Fruit fly (Drosophila melanogaster): Measurements from ENCODE around the gene Bin1.

The Bin1 gene

DNA sequence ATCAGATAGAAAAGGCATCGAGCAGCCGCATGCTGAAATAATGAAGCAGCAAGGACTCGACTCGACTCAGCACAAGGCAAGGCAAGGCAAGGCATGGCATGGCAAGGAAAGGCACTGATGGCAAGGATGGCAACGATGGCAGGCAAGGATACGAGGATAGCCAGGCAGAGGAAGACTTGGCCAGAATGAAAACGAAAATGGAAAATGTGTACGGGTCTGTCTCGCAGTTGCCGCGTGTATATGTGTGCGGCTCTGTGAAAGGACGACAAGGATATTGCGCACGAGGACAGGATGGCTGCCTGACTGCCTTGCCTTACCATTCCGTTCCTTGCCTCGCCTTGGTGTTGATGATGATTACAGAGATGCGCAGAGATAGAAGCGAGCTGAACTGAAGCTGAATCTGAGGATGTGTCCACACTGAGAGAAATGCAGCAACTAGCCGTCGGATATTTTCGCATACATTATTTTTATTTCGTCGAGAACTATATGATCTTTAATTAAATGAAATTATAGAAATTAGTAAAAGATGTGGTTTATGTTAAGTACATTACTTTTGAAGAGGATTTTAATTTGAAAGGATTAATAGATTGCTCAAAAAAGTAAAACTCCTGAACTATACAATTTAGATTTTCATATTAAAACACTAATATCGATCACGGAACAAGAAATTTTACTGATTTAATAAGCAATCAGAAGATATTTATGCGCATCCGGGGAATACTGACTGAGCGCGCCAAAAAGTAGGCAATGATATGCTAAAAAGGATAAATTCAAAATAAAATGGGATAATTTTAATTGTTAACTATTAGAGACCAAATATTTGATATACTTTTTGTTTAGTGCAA lies 25.3 kb upstream of the Bin1 start:
- TF ChIP-seq D1 (tag; optimal IDR thresholded peaks at IDR 0.05) = no peak
- TF ChIP-seq CG10348 (GFP tag; IDR thresholded peaks at IDR 0.05) = no peak
- TF ChIP-seq CG8301 (tag; optimal IDR thresholded peaks at IDR 0.05) = no peak
- no peak for TF ChIP-seq CG12605 (GFP tag; IDR thresholded peaks at IDR 0.05)
- TF ChIP-seq CG17806 (tag; optimal IDR thresholded peaks at IDR 0.05) = peak; percentile 17
- TF ChIP-seq CG14655 (GFP tag; optimal IDR thresholded peaks at IDR 0.05) = peak; percentile 47
- TF ChIP-seq rn (GFP tag; IDR thresholded peaks at IDR 0.05) = no peak
- TF ChIP-seq CG15710 (tag; optimal IDR thresholded peaks at IDR 0.05) = peak; percentile 39
- no peak for TF ChIP-seq CG34367 (tag; optimal IDR thresholded peaks at IDR 0.05)
- no peak for TF ChIP-seq CG4496 (GFP tag; IDR thresholded peaks at IDR 0.05)
- TF ChIP-seq gl (tag; optimal IDR thresholded peaks at IDR 0.05) = no peak
- TF ChIP-seq Snoo (tag; optimal IDR thresholded peaks at IDR 0.05) = peak; percentile 1
- no peak for TF ChIP-seq Ets98B (GFP tag; IDR thresholded peaks at IDR 0.05)
- peak; percentile 18 for TF ChIP-seq Pif1A (GFP tag; optimal IDR thresholded peaks at IDR 0.05)
- TF ChIP-seq CG32121 (GFP tag; IDR thresholded peaks at IDR 0.05) = no peak
- TF ChIP-seq CG8159 (tag; optimal IDR thresholded peaks at IDR 0.05) = peak; percentile 59
- no peak for TF ChIP-seq fd96Ca (GFP tag; IDR thresholded peaks at IDR 0.05)
- no peak for TF ChIP-seq EcR (GFP tag; optimal IDR thresholded peaks at IDR 0.05)
- peak; percentile 34 for TF ChIP-seq CG9948 (tag; optimal IDR thresholded peaks at IDR 0.05)
- no peak for TF ChIP-seq CG13204 (GFP tag; optimal IDR thresholded peaks at IDR 0.05)
- no peak for TF ChIP-seq Pif1B (GFP tag; optimal IDR thresholded peaks at IDR 0.05)

DNA sequence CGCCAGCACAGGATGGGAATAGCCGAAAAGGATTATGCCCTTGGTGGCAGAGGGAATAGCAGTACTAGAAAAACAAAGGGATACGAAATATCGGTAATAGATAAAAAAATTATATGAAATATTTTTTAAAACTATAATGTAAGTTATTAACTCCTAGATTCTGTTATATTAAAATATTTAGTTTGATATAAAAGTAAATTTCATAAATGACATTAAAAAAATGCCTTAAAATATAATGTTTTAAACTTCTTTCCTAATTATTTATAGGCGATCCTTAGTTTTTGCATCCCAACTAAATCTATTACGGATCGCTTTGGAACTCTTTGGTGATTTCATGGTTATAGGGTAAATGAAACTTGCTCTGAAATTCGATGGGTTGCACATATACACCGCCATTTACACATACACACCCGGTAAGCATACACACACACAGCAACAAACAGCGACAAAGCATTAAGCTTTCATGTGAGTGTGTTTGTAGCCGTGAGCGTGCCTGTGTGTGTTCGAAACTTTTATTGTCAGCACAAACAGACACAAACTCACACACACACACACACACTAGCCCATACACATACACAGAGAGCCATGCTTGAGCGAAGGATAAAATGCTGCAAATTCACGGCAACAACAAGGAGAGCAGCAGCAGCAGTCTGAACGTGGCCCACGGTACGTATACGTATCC lies 24.6 kb upstream of the Bin1 start:
- TF ChIP-seq Snoo (tag; optimal IDR thresholded peaks at IDR 0.05) (no peak), CG10348 (GFP tag; IDR thresholded peaks at IDR 0.05) (no peak), CG14655 (GFP tag; optimal IDR thresholded peaks at IDR 0.05) (peak; percentile 9), CG9948 (tag; optimal IDR thresholded peaks at IDR 0.05) (no peak), CG4496 (GFP tag; IDR thresholded peaks at IDR 0.05) (0 out of 3 replicates have a peak, but pooled peaks have one; percentile 27), CG15710 (tag; optimal IDR thresholded peaks at IDR 0.05) (peak; percentile 16), CG8159 (tag; optimal IDR thresholded peaks at IDR 0.05) (peak; percentile 51), gl (tag; optimal IDR thresholded peaks at IDR 0.05) (no peak), CG17806 (tag; optimal IDR thresholded peaks at IDR 0.05) (peak; percentile 4)

DNA sequence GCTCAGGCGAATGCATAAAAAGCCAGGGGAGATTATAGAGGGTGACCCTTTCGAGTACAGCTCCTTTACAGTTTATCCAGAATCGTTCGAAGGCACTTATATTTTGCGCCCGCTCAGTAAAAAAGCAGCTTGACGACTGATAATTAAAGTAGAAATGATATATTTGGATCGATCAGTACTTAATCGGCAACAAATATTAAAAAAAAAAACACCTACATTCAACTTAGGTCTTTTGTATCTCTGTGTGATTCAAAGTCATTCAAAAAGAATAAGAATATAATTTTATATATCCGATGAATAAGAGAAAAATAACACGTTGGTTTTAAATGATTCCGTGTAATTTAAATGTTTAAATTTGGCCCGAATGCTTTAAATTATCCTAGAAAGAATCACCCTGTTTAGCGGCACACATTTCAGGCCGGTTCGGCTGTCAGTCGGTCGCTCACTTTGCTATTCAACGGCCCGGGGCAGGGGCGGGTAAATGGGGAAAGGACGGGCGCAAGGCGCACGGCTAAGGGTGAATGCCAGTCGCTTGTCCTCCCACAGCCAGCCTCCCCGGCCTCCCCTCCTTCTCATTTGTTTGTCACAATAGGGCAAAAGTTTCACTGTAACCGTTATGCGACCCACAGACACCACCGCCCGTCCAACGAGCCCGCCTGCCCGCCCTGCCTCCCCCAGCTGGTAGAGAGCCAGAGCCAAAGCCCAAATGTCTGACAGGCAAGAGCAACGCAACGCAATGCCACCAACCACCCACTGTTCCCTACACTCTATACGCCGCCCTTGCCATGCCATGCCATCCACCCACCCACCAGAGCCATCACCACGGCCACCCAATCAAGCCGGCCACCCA lies 23.7 kb upstream of the Bin1 start:
- TF ChIP-seq CG8159 (tag; optimal IDR thresholded peaks at IDR 0.05) = peak; percentile 84
- TF ChIP-seq CG8301 (tag; optimal IDR thresholded peaks at IDR 0.05) = peak; percentile 34
- TF ChIP-seq Snoo (tag; optimal IDR thresholded peaks at IDR 0.05) = peak; percentile 2
- peak; percentile 15 for TF ChIP-seq Pif1A (GFP tag; optimal IDR thresholded peaks at IDR 0.05)
- no peak for TF ChIP-seq CG34367 (tag; optimal IDR thresholded peaks at IDR 0.05)
- TF ChIP-seq fd96Ca (GFP tag; IDR thresholded peaks at IDR 0.05) = 0 out of 3 replicates have a peak, but pooled peaks have one; percentile 32
- no peak for TF ChIP-seq Ets98B (GFP tag; IDR thresholded peaks at IDR 0.05)
- TF ChIP-seq CG14655 (GFP tag; optimal IDR thresholded peaks at IDR 0.05) = peak; percentile 22
- no peak for TF ChIP-seq rn (GFP tag; IDR thresholded peaks at IDR 0.05)
- no peak for TF ChIP-seq CG32121 (GFP tag; IDR thresholded peaks at IDR 0.05)
- TF ChIP-seq CG4496 (GFP tag; IDR thresholded peaks at IDR 0.05) = 0 out of 3 replicates have a peak, but pooled peaks have one; percentile 22
- peak; percentile 41 for TF ChIP-seq CG9948 (tag; optimal IDR thresholded peaks at IDR 0.05)
- TF ChIP-seq CG15710 (tag; optimal IDR thresholded peaks at IDR 0.05) = peak; percentile 59
- TF ChIP-seq CG10348 (GFP tag; IDR thresholded peaks at IDR 0.05) = no peak
- no peak for TF ChIP-seq gl (tag; optimal IDR thresholded peaks at IDR 0.05)
- no peak for TF ChIP-seq Pif1B (GFP tag; optimal IDR thresholded peaks at IDR 0.05)
- peak; percentile 77 for TF ChIP-seq CG13204 (GFP tag; optimal IDR thresholded peaks at IDR 0.05)
- peak; percentile 65 for TF ChIP-seq CG17806 (tag; optimal IDR thresholded peaks at IDR 0.05)
- no peak for TF ChIP-seq D1 (tag; optimal IDR thresholded peaks at IDR 0.05)

DNA sequence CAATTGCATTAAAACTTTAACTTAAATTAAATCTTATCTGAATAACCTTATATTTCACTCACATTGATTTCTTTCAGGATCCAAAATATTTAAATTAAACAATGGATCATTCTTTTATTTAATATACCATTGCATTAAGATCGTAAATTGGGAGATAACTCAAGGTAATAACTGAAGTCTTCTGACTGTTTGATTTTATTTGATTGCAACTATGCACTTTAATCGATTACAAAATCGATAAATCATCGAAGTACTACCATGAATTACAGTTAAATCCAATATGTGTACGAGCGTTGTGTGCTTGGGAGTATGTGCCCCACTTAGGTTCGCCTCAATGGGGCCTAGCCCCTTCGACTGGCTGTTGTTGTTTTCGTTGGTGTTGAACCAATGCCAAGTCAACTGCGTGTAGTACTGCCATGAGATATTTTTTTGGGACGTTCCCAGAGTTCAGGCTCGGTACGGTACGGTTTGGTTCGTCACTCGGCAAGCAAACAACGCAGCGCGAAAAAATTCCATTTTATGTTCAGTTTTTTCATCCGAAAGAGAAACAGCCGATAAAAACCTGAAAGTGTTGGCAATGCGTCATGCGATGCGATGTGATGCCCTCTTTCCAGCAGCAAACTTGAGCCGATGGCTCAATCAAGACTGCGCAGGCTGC lies 22.6 kb upstream of the Bin1 start:
- TF ChIP-seq CG32121 (GFP tag; IDR thresholded peaks at IDR 0.05) = peak; percentile 22; the same call in 1 of the 2 replicates
- TF ChIP-seq EcR (GFP tag; optimal IDR thresholded peaks at IDR 0.05) = peak; percentile 19
- no peak for TF ChIP-seq Pif1A (GFP tag; optimal IDR thresholded peaks at IDR 0.05)
